Worm (Caenorhabditis elegans) whole organism, L2 larva: Measurements from ENCODE around the gene egg-1.

Source experiments
- C34F6.9 ChIP-seq: fragments of 150-350 bp; optimal IDR thresholded peaks from 2 replicates; lab custom pipeline; 2014; ENCODE audit warnings: missing biosample characterization, missing genetic modification characterization
- F13H6.1 ChIP-seq: sonication (generic microtip); optimal IDR thresholded peaks from 2 replicates; lab custom pipeline; 2016; ENCODE audit warnings: missing genetic modification characterization, missing compliant biosample characterization
- R02D3.7 ChIP-seq: fragments of 150-350 bp; optimal IDR thresholded peaks from 2 replicates; lab custom pipeline; 2014; ENCODE audit warnings: missing biosample characterization, missing genetic modification characterization
- Y55F3AM.14 ChIP-seq: fragments of 200-800 bp; sonication (Bioruptor generic); optimal IDR thresholded peaks from 2 replicates; lab custom pipeline; 2018; ENCODE audit warnings: mild to moderate bottlenecking, missing genetic modification characterization, missing compliant biosample characterization
- ZK546.5 ChIP-seq: sonication (generic microtip); optimal IDR thresholded peaks from 2 replicates; lab custom pipeline; 2017; ENCODE audit warnings: missing biosample characterization, missing genetic modification characterization
- alr-1 ChIP-seq: fragments of 150-350 bp; optimal IDR thresholded peaks from 2 replicates; lab custom pipeline; 2014; ENCODE audit warnings: missing biosample characterization, missing genetic modification characterization
- aly-2 ChIP-seq: fragments of 150-350 bp; optimal IDR thresholded peaks from 2 replicates; lab custom pipeline; 2014; ENCODE audit warnings: missing biosample characterization, missing genetic modification characterization
- ama-1 ChIP-seq: fragments of 150-350 bp; optimal IDR thresholded peaks from 2 replicates; lab custom pipeline; 2018; ENCODE audit warnings: inconsistent platforms
- blmp-1 ChIP-seq: sonication (generic microtip); optimal IDR thresholded peaks from 2 replicates; lab custom pipeline; 2017; ENCODE audit warnings: missing genetic modification characterization, mild to moderate bottlenecking, missing compliant biosample characterization, antibody characterized with exemption, moderate library complexity; ENCODE audit not compliant: insufficient read depth
- ceh-16 ChIP-seq: fragments of 150-350 bp; optimal IDR thresholded peaks from 2 replicates; lab custom pipeline; 2014; ENCODE audit warnings: missing biosample characterization, missing genetic modification characterization
- ceh-82 ChIP-seq: fragments of 150-350 bp; optimal IDR thresholded peaks from 2 replicates; lab custom pipeline; 2014; ENCODE audit warnings: missing biosample characterization, missing genetic modification characterization
- crh-2 ChIP-seq: sonication (generic microtip); optimal IDR thresholded peaks from 2 replicates; lab custom pipeline; 2017; ENCODE audit warnings: missing biosample characterization, missing genetic modification characterization
- dmd-4 ChIP-seq: sonication (generic microtip); optimal IDR thresholded peaks from 2 replicates; lab custom pipeline; 2017; ENCODE audit warnings: missing biosample characterization, missing genetic modification characterization
- egl-27 ChIP-seq: sonication (generic microtip); optimal IDR thresholded peaks from 3 replicates; lab custom pipeline; 2017; ENCODE audit warnings: missing biosample characterization, missing genetic modification reagents, missing genetic modification characterization
- elt-1 ChIP-seq: fragments of 150-350 bp; optimal IDR thresholded peaks from 2 replicates; lab custom pipeline; 2014; ENCODE audit warnings: missing biosample characterization, missing genetic modification characterization
- elt-3 ChIP-seq: sonication (generic microtip); optimal IDR thresholded peaks from 2 replicates; lab custom pipeline; 2017; ENCODE audit warnings: missing biosample characterization, missing genetic modification characterization
- fos-1 ChIP-seq: fragments of 150-350 bp; optimal IDR thresholded peaks from 2 replicates; lab custom pipeline; 2014; ENCODE audit warnings: missing biosample characterization, missing genetic modification characterization
- gmeb-1 ChIP-seq: fragments of 150-350 bp; optimal IDR thresholded peaks from 2 replicates; lab custom pipeline; 2014; ENCODE audit warnings: missing biosample characterization, missing genetic modification characterization
- lin-11 ChIP-seq: fragments of 150-350 bp; sonication (generic microtip); optimal IDR thresholded peaks from 2 replicates; lab custom pipeline; 2014; ENCODE audit warnings: missing biosample characterization, missing genetic modification characterization, inconsistent platforms, mixed read lengths
- lin-13 ChIP-seq: fragments of 150-350 bp; optimal IDR thresholded peaks from 2 replicates; lab custom pipeline; 2014; ENCODE audit warnings: missing biosample characterization, missing genetic modification reagents, missing genetic modification characterization
- lin-39 ChIP-seq: fragments of 150-350 bp; optimal IDR thresholded peaks from 2 replicates; lab custom pipeline; 2014; ENCODE audit warnings: missing biosample characterization, missing genetic modification reagents, missing genetic modification characterization
- lsy-2 ChIP-seq, 2 experiments: fragments of 150-350 bp in 1 of 2; sonication (generic microtip) in 1 of 2; optimal IDR thresholded peaks; 2 replicates each; lab custom pipeline; 2014 to 2017; ENCODE audit warnings: missing biosample characterization in 2 of 2, missing genetic modification characterization in 2 of 2
- mab-5 ChIP-seq: fragments of 150-350 bp; optimal IDR thresholded peaks from 2 replicates; lab custom pipeline; 2014; ENCODE audit warnings: missing biosample characterization, missing genetic modification characterization
- mbf-1 ChIP-seq: sonication (generic microtip); optimal IDR thresholded peaks from 2 replicates; lab custom pipeline; 2017; ENCODE audit warnings: missing biosample characterization, missing genetic modification characterization
- mdl-1 ChIP-seq, 2 experiments: fragments of 150-350 bp in 1 of 2; sonication (generic microtip) in 1 of 2; optimal IDR thresholded peaks; 2 replicates each; lab custom pipeline; 2017; ENCODE audit warnings: missing biosample characterization in 2 of 2, missing genetic modification characterization in 2 of 2
- nhr-10 ChIP-seq: sonication (generic microtip); optimal IDR thresholded peaks from 2 replicates; lab custom pipeline; 2017; ENCODE audit warnings: missing biosample characterization, missing genetic modification characterization
- nhr-11 ChIP-seq: fragments of 150-350 bp; optimal IDR thresholded peaks from 2 replicates; lab custom pipeline; 2014; ENCODE audit warnings: missing biosample characterization, missing genetic modification characterization
- nhr-12 ChIP-seq: fragments of 150-350 bp; optimal IDR thresholded peaks from 2 replicates; lab custom pipeline; 2014; ENCODE audit warnings: missing biosample characterization, missing genetic modification characterization
- nhr-129 ChIP-seq: fragments of 150-350 bp; optimal IDR thresholded peaks from 2 replicates; lab custom pipeline; 2014; ENCODE audit warnings: missing biosample characterization, missing genetic modification characterization
- nhr-21 ChIP-seq: fragments of 150-350 bp; optimal IDR thresholded peaks from 2 replicates; lab custom pipeline; 2014; ENCODE audit warnings: missing biosample characterization, missing genetic modification characterization
- nhr-23 ChIP-seq: fragments of 150-350 bp; optimal IDR thresholded peaks from 2 replicates; lab custom pipeline; 2014; ENCODE audit warnings: missing biosample characterization, missing genetic modification reagents, missing genetic modification characterization
- nhr-237 ChIP-seq: fragments of 150-350 bp; optimal IDR thresholded peaks from 2 replicates; lab custom pipeline; 2014; ENCODE audit warnings: missing biosample characterization, missing genetic modification characterization
- nhr-25 ChIP-seq: fragments of 150-350 bp; sonication (generic microtip); optimal IDR thresholded peaks from 3 replicates; lab custom pipeline; 2014; ENCODE audit warnings: missing biosample characterization, missing genetic modification characterization
- nhr-6 ChIP-seq: fragments of 150-350 bp; optimal IDR thresholded peaks from 2 replicates; lab custom pipeline; 2014; ENCODE audit warnings: missing biosample characterization, missing genetic modification characterization
- nhr-77 ChIP-seq: fragments of 150-350 bp; optimal IDR thresholded peaks from 2 replicates; lab custom pipeline; 2014; ENCODE audit warnings: missing biosample characterization, missing genetic modification characterization
- peb-1 ChIP-seq: fragments of 150-350 bp; optimal IDR thresholded peaks from 2 replicates; lab custom pipeline; 2014; ENCODE audit warnings: missing biosample characterization, missing genetic modification characterization
- sem-4 ChIP-seq: fragments of 150-350 bp; optimal IDR thresholded peaks from 2 replicates; lab custom pipeline; 2014; ENCODE audit warnings: missing biosample characterization, missing genetic modification reagents, missing genetic modification characterization
- skn-1 ChIP-seq: sonication (generic microtip); optimal IDR thresholded peaks from 2 replicates; lab custom pipeline; 2017; ENCODE audit warnings: missing biosample characterization, missing genetic modification characterization
- sma-3 ChIP-seq: sonication (generic microtip); optimal IDR thresholded peaks from 2 replicates; lab custom pipeline; 2016; ENCODE audit warnings: missing genetic modification reagents, missing genetic modification characterization, missing compliant biosample characterization
- sma-9 ChIP-seq, 2 experiments: fragments of 150-350 bp in 1 of 2; sonication (generic microtip) in 1 of 2; optimal IDR thresholded peaks; 2 replicates each; lab custom pipeline; 2014 to 2016; ENCODE audit warnings: missing genetic modification characterization in 2 of 2, mild to moderate bottlenecking in 1 of 2, missing biosample characterization in 1 of 2, missing compliant biosample characterization in 1 of 2, missing genetic modification reagents in 1 of 2, moderate library complexity in 1 of 2
- snpc-4 ChIP-seq: fragments of 150-350 bp; optimal IDR thresholded peaks from 2 replicates; lab custom pipeline; 2014; ENCODE audit warnings: missing biosample characterization, missing genetic modification characterization
- unc-39 ChIP-seq: fragments of 150-350 bp; optimal IDR thresholded peaks from 2 replicates; lab custom pipeline; 2014; ENCODE audit warnings: missing biosample characterization, missing genetic modification characterization
- unc-55 ChIP-seq: fragments of 150-350 bp; sonication (generic microtip); optimal IDR thresholded peaks from 3 replicates; lab custom pipeline; 2014; ENCODE audit warnings: missing biosample characterization, missing genetic modification reagents, missing genetic modification characterization
- unc-62 ChIP-seq: fragments of 150-350 bp; optimal IDR thresholded peaks from 2 replicates; lab custom pipeline; 2014; ENCODE audit warnings: missing biosample characterization, missing genetic modification reagents, missing genetic modification characterization
- zag-1 ChIP-seq: fragments of 150-350 bp; optimal IDR thresholded peaks from 2 replicates; lab custom pipeline; 2014; ENCODE audit warnings: missing biosample characterization, missing genetic modification characterization
- ztf-1 ChIP-seq: fragments of 200-800 bp; sonication (Bioruptor generic); conservative IDR thresholded peaks from 2 replicates; pipeline ENCODE4 v1.3.6; 2022; ENCODE audit warnings: missing genetic modification characterization, missing compliant biosample characterization
- ztf-11 ChIP-seq: sonication (generic microtip); optimal IDR thresholded peaks from 2 replicates; lab custom pipeline; 2017; ENCODE audit warnings: missing biosample characterization, missing genetic modification characterization
- ztf-4 ChIP-seq: fragments of 150-350 bp; optimal IDR thresholded peaks from 2 replicates; lab custom pipeline; 2014; ENCODE audit warnings: missing biosample characterization, missing genetic modification characterization

Gene egg-1

ce11 chrIII:5714984-5715454 lies 13.0 kb upstream of the egg-1 start:
- no peak for TF ChIP-seq ama-1 (lab: Kevin White, UChicago)
- TF ChIP-seq sma-9 (GFP tag; optimal IDR thresholded peaks at IDR 0.05; lab: Kevin White, UChicago), result peak; percentile 2
- TF ChIP-seq sma-9 (tag; optimal IDR thresholded peaks at IDR 0.05; lab: Kevin White, UChicago), result no peak
- no peak for TF ChIP-seq ztf-11 (tag; lab: Kevin White, UChicago)
- TF ChIP-seq nhr-77 (tag; lab: Kevin White, UChicago), result no peak
- TF ChIP-seq gmeb-1, result no peak
- TF ChIP-seq nhr-6 (tag; lab: Kevin White, UChicago), result peak; percentile 16

- TF ChIP-seq ZK546.5 (tag; lab: Kevin White, UChicago), result no peak
- peak; percentile 73 for TF ChIP-seq nhr-21 (tag; lab: Kevin White, UChicago)
- TF ChIP-seq dmd-4 (tag; lab: Kevin White, UChicago), result no peak
- peak; percentile 26 for TF ChIP-seq snpc-4 (tag; lab: Kevin White, UChicago)
- TF ChIP-seq egl-27 (tag; lab: Kevin White, UChicago), result peak; percentile 26
- no peak for TF ChIP-seq nhr-11 (tag; lab: Kevin White, UChicago)
- peak; percentile 87 for TF ChIP-seq C34F6.9 (tag; lab: Kevin White, UChicago)
- TF ChIP-seq mdl-1 (tag; optimal IDR thresholded peaks at IDR 0.05; lab: Kevin White, UChicago), result peak; percentile 63 to 68
- no peak for TF ChIP-seq nhr-6 (tag; lab: Kevin White, UChicago)
- TF ChIP-seq ceh-82, result no peak
- peak; percentile 60 for TF ChIP-seq nhr-25 (tag; lab: Kevin White, UChicago)
- peak; percentile 51 for TF ChIP-seq crh-2 (tag; lab: Kevin White, UChicago)
- TF ChIP-seq ztf-11 (tag; lab: Kevin White, UChicago), result no peak
- no peak for TF ChIP-seq zag-1 (tag; lab: Kevin White, UChicago)
- TF ChIP-seq F13H6.1 (tag; lab: Kevin White, UChicago), result peak; percentile 75
- no peak for TF ChIP-seq elt-3
- TF ChIP-seq lsy-2 (tag; optimal IDR thresholded peaks at IDR 0.05; lab: Kevin White, UChicago), result peak in 1 of 2 experiments; percentile 64
- no peak for TF ChIP-seq ama-1 (lab: Kevin White, UChicago)
- peak; percentile 84 for TF ChIP-seq lin-11 (tag; lab: Kevin White, UChicago)
- peak; percentile 88 for TF ChIP-seq nhr-129 (tag; lab: Kevin White, UChicago)
- no peak for TF ChIP-seq alr-1 (tag; lab: Kevin White, UChicago)
- no peak for TF ChIP-seq sma-9 (GFP tag; optimal IDR thresholded peaks at IDR 0.05; lab: Kevin White, UChicago)
- no peak for TF ChIP-seq sma-9 (tag; optimal IDR thresholded peaks at IDR 0.05; lab: Kevin White, UChicago)
- TF ChIP-seq lin-39 (tag; lab: Kevin White, UChicago), result no peak
- no peak for TF ChIP-seq peb-1
- no peak for TF ChIP-seq nhr-12 (tag; lab: Kevin White, UChicago)
- TF ChIP-seq skn-1 (tag; lab: Kevin White, UChicago), result no peak
- TF ChIP-seq ztf-1, result no peak
- no peak for TF ChIP-seq R02D3.7 (tag; lab: Kevin White, UChicago)
- no peak for TF ChIP-seq unc-62
- TF ChIP-seq elt-1, result no peak
- peak; percentile 7 for TF ChIP-seq ztf-4 (tag; lab: Kevin White, UChicago)
- TF ChIP-seq fos-1, result peak; percentile 54
- peak; percentile 70 for TF ChIP-seq Y55F3AM.14 (GFP tag; lab: Kevin White, UChicago)
- peak; percentile 24 for TF ChIP-seq blmp-1 (tag; lab: Kevin White, UChicago)
- peak; percentile 12 for TF ChIP-seq lin-13 (GFP tag; lab: Kevin White, UChicago)
- peak; percentile 83 for TF ChIP-seq unc-55
- no peak for TF ChIP-seq mbf-1 (tag; lab: Kevin White, UChicago)
- no peak for TF ChIP-seq nhr-23 (tag; lab: Kevin White, UChicago)
- no peak for TF ChIP-seq ceh-16 (tag; lab: Kevin White, UChicago)
- peak; percentile 62 for TF ChIP-seq sem-4 (tag; lab: Kevin White, UChicago)
- TF ChIP-seq sma-3, result peak; percentile 34
- TF ChIP-seq nhr-237 (tag; lab: Kevin White, UChicago), result no peak
- no peak for TF ChIP-seq unc-39
- no peak for TF ChIP-seq mab-5 (tag; lab: Kevin White, UChicago)
- no peak for TF ChIP-seq gmeb-1
- TF ChIP-seq nhr-10 (tag; lab: Kevin White, UChicago), result no peak
- TF ChIP-seq nhr-77 (tag; lab: Kevin White, UChicago), result no peak
- TF ChIP-seq aly-2, result no peak
These were observed 12.5 kb upstream of the egg-1 start for ce11 chrIII:5715467-5715866.
